Worm (Caenorhabditis elegans): Measurements from ENCODE around the gene F19H6.4.
A peak's percentile ranks its signal among the peaks of the same experiment; 100 is the strongest.

The F19H6.4 gene

ce11 chrX:12357127-12357526 lies 8.4 kb upstream of the F19H6.4 start, which contains the start of gene nspc-13 (continued):
- no peak for TF ChIP-seq K02D7.2 (tag; optimal IDR thresholded peaks at IDR 0.05)

ce11 chrX:12358957-12359356 lies 6.5 kb upstream of the F19H6.4 start, which contains the start of gene nspc-14:
Gene nspc-14, minus strand, starts transcription at chrX:12359057.
- TF ChIP-seq C38D4.7 (GFP tag; optimal IDR thresholded peaks at IDR 0.05) (no peak), ets-4 (tag; optimal IDR thresholded peaks at IDR 0.05) (no peak), pros-1 (tag; optimal IDR thresholded peaks at IDR 0.05) (no peak), hlh-15 (tag; optimal IDR thresholded peaks at IDR 0.05) (no peak), ttx-3 (tag; optimal IDR thresholded peaks at IDR 0.05) (no peak), dve-1 (tag; optimal IDR thresholded peaks at IDR 0.05) (no peak), lim-6 (tag; optimal IDR thresholded peaks at IDR 0.05) (no peak), ceh-2 (tag; optimal IDR thresholded peaks at IDR 0.05) (no peak), lin-11 (tag; optimal IDR thresholded peaks at IDR 0.05) (no peak), dmd-4 (tag; optimal IDR thresholded peaks at IDR 0.05; ENCODE audit: borderline replicate concordance) (no peak), gmeb-2 (tag; optimal IDR thresholded peaks at IDR 0.05) (no peak), ceh-19 (GFP tag; optimal IDR thresholded peaks at IDR 0.05) (no peak), sox-2 (GFP tag; IDR thresholded peaks at IDR 0.05) (no peak), rnt-1 (tag; optimal IDR thresholded peaks at IDR 0.05) (no peak), fkh-6 (tag; optimal IDR thresholded peaks at IDR 0.05) (no peak), hlh-8 (tag; optimal IDR thresholded peaks at IDR 0.05) (no peak), ref-2 (tag; optimal IDR thresholded peaks at IDR 0.05) (no peak), ceh-14 (tag; optimal IDR thresholded peaks at IDR 0.05) (no peak), ceh-30 (tag; optimal IDR thresholded peaks at IDR 0.05) (no peak), ceh-6 (GFP tag; optimal IDR thresholded peaks at IDR 0.05) (no peak)

- no peak for TF ChIP-seq hlh-8 (tag; optimal IDR thresholded peaks at IDR 0.05)
- TF ChIP-seq sox-4 (tag; optimal IDR thresholded peaks at IDR 0.05) = no peak
- TF ChIP-seq hlh-30 (tag; optimal IDR thresholded peaks at IDR 0.05; ENCODE audit: insufficient read depth) = no peak
- TF ChIP-seq elt-2 (tag; optimal IDR thresholded peaks at IDR 0.05) = no peak
- no peak for TF ChIP-seq pros-1 (tag; optimal IDR thresholded peaks at IDR 0.05)
- no peak for TF ChIP-seq pag-3 (tag; optimal IDR thresholded peaks at IDR 0.05; ENCODE audit: borderline replicate concordance)
- no peak for TF ChIP-seq odd-2 (tag; optimal IDR thresholded peaks at IDR 0.05)
- no peak for TF ChIP-seq ceh-30 (tag; optimal IDR thresholded peaks at IDR 0.05)
Observed at ce11 chrX:12360444-12360843, 5.0 kb upstream of the F19H6.4 start, which contains the start of the genes nspc-15 and F19H6.6. Gene nspc-15, plus strand, starts transcription at chrX:12360744. Gene F19H6.6, plus strand, starts transcription at chrX:12360827.

- TF ChIP-seq F13H6.1 (tag; optimal IDR thresholded peaks at IDR 0.05) (no peak), fkh-6 (tag; optimal IDR thresholded peaks at IDR 0.05) (no peak), che-1 (tag; optimal IDR thresholded peaks at IDR 0.05) (no peak), ama-1 (optimal IDR thresholded peaks at IDR 0.05) (no peak), ceh-24 (tag; optimal IDR thresholded peaks at IDR 0.05) (no peak), mec-3 (tag; optimal IDR thresholded peaks at IDR 0.05; ENCODE audit: borderline replicate concordance) (no peak), madf-2 (tag; optimal IDR thresholded peaks at IDR 0.05) (no peak), hlh-8 (tag; optimal IDR thresholded peaks at IDR 0.05) (no peak), lim-6 (tag; optimal IDR thresholded peaks at IDR 0.05) (no peak), hlh-6 (tag; optimal IDR thresholded peaks at IDR 0.05) (no peak), ztf-16 (tag; optimal IDR thresholded peaks at IDR 0.05) (no peak), gmeb-2 (tag; optimal IDR thresholded peaks at IDR 0.05) (no peak), pha-4 (tag; optimal IDR thresholded peaks at IDR 0.05) (no peak), ceh-9 (tag; optimal IDR thresholded peaks at IDR 0.05) (no peak), ceh-18 (tag; optimal IDR thresholded peaks at IDR 0.05) (peak; percentile 94), syd-9 (tag; optimal IDR thresholded peaks at IDR 0.05) (peak; percentile 51), nfya-1 (tag; optimal IDR thresholded peaks at IDR 0.05) (peak; percentile 87), ceh-45 (GFP tag; IDR thresholded peaks at IDR 0.05) (no peak), ceh-31 (tag; optimal IDR thresholded peaks at IDR 0.05) (peak; percentile 64), npax-4 (tag; optimal IDR thresholded peaks at IDR 0.05) (no peak), ceh-30 (tag; optimal IDR thresholded peaks at IDR 0.05) (peak; percentile 1), rnt-1 (tag; optimal IDR thresholded peaks at IDR 0.05) (peak; percentile 85), unc-42 (tag; optimal IDR thresholded peaks at IDR 0.05) (peak; percentile 65), hlh-13 (GFP tag; optimal IDR thresholded peaks at IDR 0.05) (no peak), unc-3 (GFP tag; conservative IDR thresholded peaks at IDR 0.05) (peak; percentile 9; the same call in 1 of the 2 replicates), unc-3 (tag; optimal IDR thresholded peaks at IDR 0.05) (peak; percentile 55), C08G9.2 (tag; optimal IDR thresholded peaks at IDR 0.05) (no peak)
Observed at ce11 chrX:12362951-12363486, 2.5 kb upstream of the F19H6.4 start.
